Worm (Caenorhabditis elegans) whole organism, L1 larva: ENCODE measurements around the gene Y19D2B.1.

Experiments used
- C04F5.9 ChIP-seq: sonication (generic microtip); optimal IDR thresholded peaks from 2 replicates; lab custom pipeline; 2016; ENCODE audit warnings: missing genetic modification characterization, missing compliant biosample characterization
- mab-9 ChIP-seq: fragments of 200-800 bp; sonication (Bioruptor generic); IDR thresholded peaks from 2 replicates; pipeline ENCODE4 v1.3.6; 2022; ENCODE audit warnings: missing genetic modification reagents, missing genetic modification characterization, missing compliant biosample characterization
- nhr-20 ChIP-seq: sonication (generic microtip); optimal IDR thresholded peaks from 2 replicates; lab custom pipeline; 2016; ENCODE audit warnings: mild to moderate bottlenecking, missing genetic modification characterization, missing compliant biosample characterization
- nhr-237 ChIP-seq: fragments of 150-350 bp; optimal IDR thresholded peaks from 2 replicates; lab custom pipeline; 2014; ENCODE audit warnings: missing biosample characterization, missing genetic modification characterization
- sox-4 ChIP-seq: sonication (generic microtip); optimal IDR thresholded peaks from 2 replicates; lab custom pipeline; 2016; ENCODE audit warnings: missing genetic modification characterization, missing compliant biosample characterization
- sptf-1 ChIP-seq: fragments of 150-350 bp; optimal IDR thresholded peaks from 2 replicates; lab custom pipeline; 2014; ENCODE audit warnings: missing biosample characterization, missing genetic modification characterization
- tbx-2 ChIP-seq: sonication (generic microtip); optimal IDR thresholded peaks from 2 replicates; lab custom pipeline; 2016; ENCODE audit warnings: missing genetic modification characterization, missing compliant biosample characterization

DNA sequence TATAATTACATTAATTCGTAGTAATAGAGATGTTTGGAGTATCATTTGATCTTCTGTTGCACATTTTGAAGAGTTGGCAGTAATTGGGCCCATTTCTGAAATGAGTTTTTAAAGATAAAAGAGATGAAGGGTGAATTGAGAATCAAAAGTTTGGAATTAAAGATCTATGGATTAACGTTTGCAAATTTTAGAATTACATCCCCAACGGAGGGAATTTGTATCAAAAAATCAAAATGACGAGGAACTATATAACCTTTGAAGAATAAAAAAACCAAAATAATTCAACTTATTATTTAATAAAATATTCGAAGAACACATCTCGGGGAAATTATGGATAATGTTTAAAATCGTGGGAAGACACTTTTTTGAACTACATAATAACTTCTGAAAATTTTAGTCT lies 27.8 kb downstream of the Y19D2B.1 start, which contains the start of gene sra-10:
- TF ChIP-seq mab-9 (GFP tag; lab: Robert Waterston, UW), result no peak
- TF ChIP-seq nhr-20, result no peak
- TF ChIP-seq sptf-1 (tag; lab: Kevin White, UChicago), result no peak
- no peak for TF ChIP-seq nhr-237 (tag; lab: Kevin White, UChicago)
- TF ChIP-seq tbx-2 (tag; lab: Kevin White, UChicago), result no peak
- TF ChIP-seq sox-4 (tag; lab: Kevin White, UChicago), result no peak
- TF ChIP-seq C04F5.9, result no peak
